Fruit fly (Drosophila melanogaster) whole organism, embryonic: ENCODE data around the gene CG14043.

Experiments used
- Atf3 ChIP-seq: fragments of 200-800 bp; sonication (Bioruptor generic); optimal IDR thresholded peaks from 3 replicates; lab custom pipeline; 2016; ENCODE audit warnings: missing biosample characterization, missing genetic modification characterization
- Bgb ChIP-seq: fragments of 200-800 bp; sonication (Bioruptor generic); IDR thresholded peaks from 2 replicates; pipeline ENCODE4 v1.3.6; 2022; ENCODE audit warnings: missing biosample characterization, missing genetic modification characterization; ENCODE audit not compliant: partially characterized antibody
- C15 ChIP-seq: fragments of 200-800 bp; sonication (Bioruptor generic); IDR thresholded peaks from 3 replicates; pipeline ENCODE4 v1.3.6; 2022; ENCODE audit warnings: missing biosample characterization, missing genetic modification characterization
- CG10543 ChIP-seq: fragments of 200-800 bp; sonication (Bioruptor generic); optimal IDR thresholded peaks from 3 replicates; lab custom pipeline; 2017; ENCODE audit warnings: missing biosample characterization, mild to moderate bottlenecking, missing genetic modification characterization, moderate library complexity
- CG10565 ChIP-seq: fragments of 200-800 bp; sonication (Bioruptor generic); optimal IDR thresholded peaks from 3 replicates; lab custom pipeline; 2016; ENCODE audit warnings: missing biosample characterization, mild to moderate bottlenecking, missing genetic modification characterization
- CG15011 ChIP-seq: fragments of 200-800 bp; sonication (Bioruptor generic); optimal IDR thresholded peaks from 3 replicates; lab custom pipeline; 2018; ENCODE audit warnings: missing biosample characterization, mild to moderate bottlenecking, missing genetic modification characterization
- CG1602 ChIP-seq: fragments of 200-800 bp; sonication (Bioruptor generic); optimal IDR thresholded peaks from 3 replicates; lab custom pipeline; 2016; ENCODE audit warnings: missing biosample characterization, missing genetic modification characterization
- CG2889 ChIP-seq: fragments of 200-800 bp; sonication (Bioruptor generic); IDR thresholded peaks from 3 replicates; pipeline ENCODE4 v1.3.6; 2022; ENCODE audit warnings: missing biosample characterization, missing genetic modification characterization
- CG4328 ChIP-seq: fragments of 200-800 bp; sonication (Bioruptor generic); optimal IDR thresholded peaks from 3 replicates; lab custom pipeline; 2017; ENCODE audit warnings: missing biosample characterization, missing genetic modification reagents, missing genetic modification characterization
- CG5180 ChIP-seq: fragments of 200-800 bp; sonication (Bioruptor generic); optimal IDR thresholded peaks from 3 replicates; lab custom pipeline; 2017; ENCODE audit warnings: missing biosample characterization, missing genetic modification characterization, mild to moderate bottlenecking, moderate library complexity, missing genetic modification reagents
- CG5953 ChIP-seq: fragments of 200-800 bp; sonication (Bioruptor generic); IDR thresholded peaks from 2 replicates; pipeline ENCODE4 v1.3.6; 2022; ENCODE audit warnings: missing biosample characterization, missing genetic modification characterization
- CG6654 ChIP-seq: fragments of 200-800 bp; sonication (Bioruptor generic); optimal IDR thresholded peaks from 2 replicates; lab custom pipeline; 2017; ENCODE audit warnings: missing biosample characterization, mild to moderate bottlenecking, missing genetic modification characterization
- CG6854 ChIP-seq: fragments of 200-800 bp; sonication (Bioruptor generic); optimal IDR thresholded peaks from 3 replicates; lab custom pipeline; 2017; ENCODE audit warnings: missing biosample characterization, mild to moderate bottlenecking, missing genetic modification characterization
- CG7271 ChIP-seq: fragments of 200-800 bp; sonication (Bioruptor generic); optimal IDR thresholded peaks from 2 replicates; lab custom pipeline; 2018; ENCODE audit warnings: missing biosample characterization, mild to moderate bottlenecking, missing genetic modification characterization, moderate library complexity
- CG7556 ChIP-seq: fragments of 200-800 bp; sonication (Bioruptor generic); optimal IDR thresholded peaks from 2 replicates; lab custom pipeline; 2017; ENCODE audit warnings: missing biosample characterization, mild to moderate bottlenecking, missing genetic modification characterization
- CG7839 ChIP-seq: fragments of 200-800 bp; sonication (Bioruptor generic); optimal IDR thresholded peaks from 3 replicates; lab custom pipeline; 2018; ENCODE audit warnings: missing biosample characterization, mild to moderate bottlenecking, missing genetic modification characterization, moderate library complexity
- CG8388 ChIP-seq: fragments of 200-800 bp; sonication (Bioruptor generic); optimal IDR thresholded peaks from 2 replicates; lab custom pipeline; 2019; ENCODE audit warnings: missing biosample characterization, mild to moderate bottlenecking, missing genetic modification characterization, moderate library complexity
- CG8478 ChIP-seq: fragments of >200 bp; optimal IDR thresholded peaks from 2 replicates; lab custom pipeline; 2018
- CG9437 ChIP-seq: fragments of 200-800 bp; sonication (Bioruptor generic); optimal IDR thresholded peaks from 2 replicates; lab custom pipeline; 2018; ENCODE audit warnings: missing biosample characterization, mild to moderate bottlenecking, missing genetic modification characterization
- D ChIP-seq, 2 experiments: fragments of 200-800 bp in 1 of 2; fragments of >200 bp in 1 of 2; sonication (Bioruptor generic) in 1 of 2; optimal IDR thresholded peaks; 2 replicates in 1 of 2; 3 replicates in 1 of 2; lab custom pipeline; 2017; ENCODE audit warnings: mild to moderate bottlenecking in 1 of 2, missing biosample characterization in 1 of 2, missing genetic modification characterization in 1 of 2, missing genetic modification reagents in 1 of 2
- D19B ChIP-seq: fragments of 200-800 bp; sonication (Bioruptor generic); optimal IDR thresholded peaks from 2 replicates; lab custom pipeline; 2017; ENCODE audit warnings: missing biosample characterization, mild to moderate bottlenecking, missing genetic modification characterization
- Doc2 ChIP-seq: fragments of 200-800 bp; sonication (Bioruptor generic); IDR thresholded peaks from 2 replicates; pipeline ENCODE4 v1.3.6; 2022; ENCODE audit warnings: missing biosample characterization, missing genetic modification characterization
- HLH54F ChIP-seq: fragments of 200-800 bp; sonication (Bioruptor generic); optimal IDR thresholded peaks from 3 replicates; lab custom pipeline; 2016; ENCODE audit warnings: missing biosample characterization, missing genetic modification characterization
- Hmr ChIP-seq: fragments of 200-800 bp; sonication (Bioruptor generic); optimal IDR thresholded peaks from 3 replicates; lab custom pipeline; 2017; ENCODE audit warnings: mild to moderate bottlenecking, missing biosample characterization, missing genetic modification reagents, missing genetic modification characterization
- Med ChIP-seq: fragments of 200-800 bp; sonication (Bioruptor generic); peaks from one replicate; lab custom pipeline; 2016; ENCODE audit warnings: missing biosample characterization, missing genetic modification characterization, mild to moderate bottlenecking, inconsistent platforms, moderate library complexity
- Mes4 ChIP-seq: fragments of 200-800 bp; sonication (Bioruptor generic); optimal IDR thresholded peaks from 2 replicates; lab custom pipeline; 2016; ENCODE audit warnings: missing biosample characterization, missing genetic modification characterization
- NC2β ChIP-seq: fragments of 200-800 bp; sonication (Bioruptor generic); optimal IDR thresholded peaks from 2 replicates; lab custom pipeline; 2016; ENCODE audit warnings: missing biosample characterization, missing genetic modification characterization
- Spps ChIP-seq: fragments of 200-800 bp; sonication (Bioruptor generic); optimal IDR thresholded peaks from 2 replicates; lab custom pipeline; 2018; ENCODE audit warnings: missing biosample characterization, mild to moderate bottlenecking, missing genetic modification characterization
- cas ChIP-seq: fragments of 200-800 bp; sonication (Bioruptor generic); IDR thresholded peaks from 2 replicates; pipeline ENCODE4 v1.3.6; 2022; ENCODE audit warnings: missing biosample characterization, missing genetic modification characterization
- chinmo ChIP-seq: fragments of 200-800 bp; sonication (Bioruptor generic); IDR thresholded peaks from 4 replicates; pipeline ENCODE4 v1.3.6; 2022; ENCODE audit warnings: missing biosample characterization, missing genetic modification characterization; ENCODE audit not compliant: partially characterized antibody
- emc ChIP-seq: fragments of 200-800 bp; sonication (Bioruptor generic); optimal IDR thresholded peaks from 2 replicates; lab custom pipeline; 2016; ENCODE audit warnings: missing biosample characterization, missing genetic modification characterization
- esg ChIP-seq: fragments of 200-800 bp; sonication (Bioruptor generic); conservative IDR thresholded peaks from 2 replicates; pipeline ENCODE4 v1.3.6; 2022; ENCODE audit warnings: missing biosample characterization, missing genetic modification characterization
- fd64A ChIP-seq: fragments of 200-800 bp; sonication (Bioruptor generic); optimal IDR thresholded peaks from 3 replicates; lab custom pipeline; 2018; ENCODE audit warnings: missing biosample characterization, mild to moderate bottlenecking, missing genetic modification characterization
- gro ChIP-seq: fragments of 200-800 bp; sonication (Bioruptor generic); optimal IDR thresholded peaks from 2 replicates; lab custom pipeline; 2016; ENCODE audit warnings: missing biosample characterization, missing genetic modification characterization
- h ChIP-seq: fragments of >200 bp; optimal IDR thresholded peaks from 2 replicates; lab custom pipeline; 2017
- jumu ChIP-seq: fragments of 200-800 bp; sonication (Bioruptor generic); optimal IDR thresholded peaks from 3 replicates; lab custom pipeline; 2016; ENCODE audit warnings: missing biosample characterization, missing genetic modification characterization
- knrl ChIP-seq: fragments of 200-800 bp; sonication (Bioruptor generic); IDR thresholded peaks from 3 replicates; pipeline ENCODE4 v1.3.6; 2022; ENCODE audit warnings: missing biosample characterization, missing genetic modification characterization; ENCODE audit not compliant: partially characterized antibody
- lilli ChIP-seq: fragments of 200-800 bp; sonication (Bioruptor generic); optimal IDR thresholded peaks from 3 replicates; lab custom pipeline; 2016; ENCODE audit warnings: missing biosample characterization, missing genetic modification characterization
- lov ChIP-seq, 2 experiments: fragments of 200-800 bp in 1 of 2; fragments of >200 bp in 1 of 2; sonication (Bioruptor generic) in 1 of 2; IDR thresholded peaks in 1 of 2; optimal IDR thresholded peaks in 1 of 2; 2 replicates in 1 of 2; 3 replicates in 1 of 2; pipeline versions ENCODE4 v1.3.6 to Lab custom; 2017 to 2022; ENCODE audit warnings: missing biosample characterization in 1 of 2, missing genetic modification characterization in 1 of 2
- mirr ChIP-seq: fragments of 200-800 bp; sonication (Bioruptor generic); optimal IDR thresholded peaks from 3 replicates; lab custom pipeline; 2018; ENCODE audit warnings: missing biosample characterization, mild to moderate bottlenecking, missing genetic modification characterization
- nerfin-1 ChIP-seq: fragments of 200-800 bp; sonication (Bioruptor generic); optimal IDR thresholded peaks from 3 replicates; lab custom pipeline; 2019; ENCODE audit warnings: missing biosample characterization, mild to moderate bottlenecking, missing genetic modification characterization, moderate library complexity
- pita ChIP-seq: fragments of 200-800 bp; sonication (Bioruptor generic); optimal IDR thresholded peaks from 2 replicates; lab custom pipeline; 2017; ENCODE audit warnings: missing biosample characterization, mild to moderate bottlenecking, missing genetic modification characterization
- ranshi ChIP-seq: fragments of 200-800 bp; sonication (Bioruptor generic); IDR thresholded peaks from 2 replicates; pipeline ENCODE4 v1.3.6; 2022; ENCODE audit warnings: missing biosample characterization, missing genetic modification characterization
- rib ChIP-seq: fragments of 200-800 bp; sonication (Bioruptor generic); IDR thresholded peaks from 2 replicates; pipeline ENCODE4 v1.3.6; 2022; ENCODE audit warnings: missing biosample characterization, missing genetic modification characterization
- seq ChIP-seq: fragments of 200-800 bp; sonication (Bioruptor generic); IDR thresholded peaks from 2 replicates; pipeline ENCODE4 v1.3.6; 2022; ENCODE audit warnings: missing biosample characterization, missing genetic modification characterization
- sob ChIP-seq: fragments of 200-800 bp; sonication (Bioruptor generic); IDR thresholded peaks from 2 replicates; pipeline ENCODE4 v1.3.6; 2022; ENCODE audit warnings: missing biosample characterization, missing genetic modification characterization
- ssp ChIP-seq: fragments of 200-800 bp; sonication (Bioruptor generic); IDR thresholded peaks from 2 replicates; pipeline ENCODE4 v1.3.6; 2022; ENCODE audit warnings: missing biosample characterization, missing genetic modification characterization
- stwl ChIP-seq: fragments of 200-800 bp; sonication (Bioruptor generic); optimal IDR thresholded peaks from 3 replicates; lab custom pipeline; 2018; ENCODE audit warnings: missing biosample characterization, mild to moderate bottlenecking, missing genetic modification characterization, moderate library complexity
- zf30C ChIP-seq: fragments of 200-800 bp; sonication (Bioruptor generic); optimal IDR thresholded peaks from 3 replicates; lab custom pipeline; 2018; ENCODE audit warnings: missing biosample characterization, mild to moderate bottlenecking, missing genetic modification characterization

Gene CG14043

DNA sequence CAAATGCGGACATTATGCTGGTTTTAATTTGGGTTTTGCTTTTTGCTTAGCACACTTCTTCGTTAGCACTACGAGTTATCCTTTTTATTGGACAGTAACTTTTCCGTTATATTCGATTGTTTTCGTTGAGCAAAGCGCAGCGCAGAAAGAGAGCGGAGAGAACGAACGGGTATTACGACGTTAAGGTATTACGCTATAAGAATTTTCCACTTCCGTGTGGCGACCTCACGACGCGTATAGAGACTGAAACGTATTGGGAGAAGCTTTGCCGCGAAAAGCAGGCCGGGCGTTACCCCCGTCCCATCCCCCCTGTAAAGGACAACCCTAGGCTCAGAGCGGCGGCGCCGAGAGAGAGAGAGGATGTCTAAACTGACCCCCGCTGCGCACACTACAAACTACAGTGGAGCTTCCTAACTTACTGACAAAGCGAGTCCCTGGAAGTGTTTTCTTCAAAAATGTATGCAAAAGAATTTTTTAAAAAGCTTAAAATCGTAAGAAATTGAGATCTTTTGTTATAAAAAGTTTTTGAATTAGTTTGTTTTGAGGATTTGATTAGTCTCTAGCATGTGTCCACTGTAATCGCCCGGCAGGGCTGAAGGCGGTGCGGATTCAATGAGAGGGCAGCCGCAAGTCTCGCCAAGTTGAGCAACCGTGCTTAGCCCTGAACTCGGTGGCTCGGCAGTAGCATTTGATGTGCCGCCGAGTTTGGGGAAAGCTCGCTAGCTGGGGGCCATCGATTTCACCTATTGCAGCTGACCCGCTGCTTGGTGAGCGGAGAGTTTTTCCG, 33.4 kb downstream of the CG14043 start:
- TF ChIP-seq ranshi, result peak; percentile 97
- TF ChIP-seq CG10565, result peak; percentile 62
- peak; percentile 99 for TF ChIP-seq Med (GFP tag; lab: Kevin White, UChicago)
- TF ChIP-seq CG6854 (GFP tag; lab: Kevin White, UChicago), result peak; percentile 94
- peak; percentile 96 for TF ChIP-seq gro (GFP tag; lab: Kevin White, UChicago)
- peak; percentile 77 for TF ChIP-seq Spps
- peak; percentile 95 for TF ChIP-seq cas (GFP tag; lab: Robert Waterston, UW)
- peak; percentile 84 for TF ChIP-seq D19B
- peak; percentile 86 for TF ChIP-seq nerfin-1 (tag; lab: Kevin White, UChicago)
- peak; percentile 90 for TF ChIP-seq NC2β (GFP tag; lab: Kevin White, UChicago)
- peak; percentile 95 for TF ChIP-seq rib (GFP tag; lab: Robert Waterston, UW)
- TF ChIP-seq CG1602, result peak; percentile 89
- peak; percentile 84 for TF ChIP-seq mirr (GFP tag; lab: Kevin White, UChicago)
- peak; percentile 98 for TF ChIP-seq Hmr
- TF ChIP-seq CG9437 (GFP tag; lab: Kevin White, UChicago), result peak; percentile 90
- TF ChIP-seq stwl (tag; lab: Kevin White, UChicago), result peak; percentile 20
- no peak for TF ChIP-seq D (optimal IDR thresholded peaks at IDR 0.05; lab: Kevin White, UChicago)
- TF ChIP-seq D (GFP tag; optimal IDR thresholded peaks at IDR 0.05; lab: Kevin White, UChicago), result peak; percentile 87
- TF ChIP-seq fd64A (GFP tag; lab: Kevin White, UChicago), result peak; percentile 71
- peak; percentile 89 for TF ChIP-seq C15 (GFP tag; lab: Robert Waterston, UW)
- no peak for TF ChIP-seq zf30C (GFP tag; lab: Kevin White, UChicago)
- peak; percentile 95 for TF ChIP-seq CG7839
- peak; percentile 76 for TF ChIP-seq CG6654
- no peak for TF ChIP-seq CG8478 (lab: Kevin White, UChicago)
- TF ChIP-seq chinmo (GFP tag; lab: Robert Waterston, UW), result no peak
- peak; percentile 91 for TF ChIP-seq CG2889 (GFP tag; lab: Robert Waterston, UW)
- peak; percentile 83 for TF ChIP-seq CG5180 (GFP tag; lab: Kevin White, UChicago)
- peak; percentile 96 for TF ChIP-seq CG7556
- TF ChIP-seq Bgb (GFP tag; lab: Robert Waterston, UW), result no peak
- peak; percentile 91 for TF ChIP-seq CG8388 (GFP tag; lab: Kevin White, UChicago)
- TF ChIP-seq CG4328 (GFP tag; lab: Kevin White, UChicago), result peak; percentile 87
- peak; percentile 97 for TF ChIP-seq lilli (GFP tag; lab: Kevin White, UChicago)
- peak; percentile 96 for TF ChIP-seq seq (GFP tag; lab: Robert Waterston, UW)
- TF ChIP-seq HLH54F (GFP tag; lab: Kevin White, UChicago), result peak; percentile 95
- TF ChIP-seq CG15011, result peak; percentile 93
- peak; percentile 85 for TF ChIP-seq Atf3 (GFP tag; lab: Kevin White, UChicago)
- peak; percentile 91 for TF ChIP-seq Mes4 (GFP tag; lab: Kevin White, UChicago)
- peak; percentile 98 for TF ChIP-seq sob (GFP tag; lab: Robert Waterston, UW)
- TF ChIP-seq h (lab: Kevin White, UChicago), result no peak
- peak; percentile 89 for TF ChIP-seq ssp (GFP tag; lab: Robert Waterston, UW)
- TF ChIP-seq esg (GFP tag; lab: Robert Waterston, UW), result peak; percentile 96
- peak; percentile 95 for TF ChIP-seq CG10543 (GFP tag; lab: Kevin White, UChicago)
- peak; percentile 89 for TF ChIP-seq emc (GFP tag; lab: Kevin White, UChicago)
- TF ChIP-seq CG7271 (tag; lab: Kevin White, UChicago), result peak; percentile 75
- peak; percentile 95 for TF ChIP-seq CG5953
- TF ChIP-seq jumu, result peak; percentile 96
- peak; percentile 81 for TF ChIP-seq Doc2 (GFP tag; lab: Robert Waterston, UW)
- no peak for TF ChIP-seq knrl (GFP tag; lab: Robert Waterston, UW)
- no peak for TF ChIP-seq pita (GFP tag; lab: Kevin White, UChicago)
- no peak for TF ChIP-seq lov (optimal IDR thresholded peaks at IDR 0.05; lab: Kevin White, UChicago)
- peak; percentile 91 for TF ChIP-seq lov (GFP tag; IDR thresholded peaks at IDR 0.05; lab: Robert Waterston, UW)
